Worm (Caenorhabditis elegans) whole organism, mixed stage, embryonic: ENCODE measurements around the gene C53A5.9.

Experiments used
- cnd-1 ChIP-seq: fragments of 200-800 bp; sonication (Bioruptor generic); optimal IDR thresholded peaks from 2 replicates; lab custom pipeline; 2018; ENCODE audit warnings: mild to moderate bottlenecking, missing genetic modification characterization, missing compliant biosample characterization
- nhr-12 ChIP-seq: fragments of 150-350 bp; optimal IDR thresholded peaks from 2 replicates; lab custom pipeline; 2014; ENCODE audit warnings: missing biosample characterization, missing genetic modification characterization
- nhr-28 ChIP-seq: fragments of 150-350 bp; optimal IDR thresholded peaks from 2 replicates; lab custom pipeline; 2014; ENCODE audit warnings: missing biosample characterization, missing genetic modification characterization
- nhr-76 ChIP-seq: sonication (generic microtip); optimal IDR thresholded peaks from 2 replicates; lab custom pipeline; 2017; ENCODE audit warnings: missing biosample characterization, missing genetic modification characterization
- snpc-4 ChIP-seq: fragments of 150-350 bp; optimal IDR thresholded peaks from 2 replicates; lab custom pipeline; 2014; ENCODE audit warnings: missing biosample characterization, missing genetic modification characterization
- zip-8 ChIP-seq: fragments of 150-350 bp; optimal IDR thresholded peaks from 2 replicates; lab custom pipeline; 2014; ENCODE audit warnings: missing biosample characterization, missing genetic modification characterization

DNA sequence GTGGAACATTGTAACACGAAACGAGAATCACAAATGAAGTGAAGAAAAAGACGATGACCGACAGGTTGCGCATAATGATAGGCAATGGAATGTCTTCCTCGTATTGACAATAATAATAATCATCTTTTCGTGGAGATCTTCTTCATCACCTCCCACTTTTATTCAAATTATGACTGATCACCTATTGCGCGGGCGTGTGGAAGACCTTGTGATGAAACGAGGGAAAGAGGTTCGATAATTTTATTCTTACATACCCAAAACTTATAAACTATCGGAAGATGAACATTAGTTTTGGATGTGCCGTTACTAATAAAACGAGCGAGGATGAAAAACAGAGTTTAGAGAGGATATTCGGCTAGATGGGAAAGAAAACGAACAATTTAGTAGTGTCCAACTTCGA lies 35.6 kb downstream of the C53A5.9 start, which contains the start of gene C53A5.2:
- TF ChIP-seq nhr-76: no peak
- TF ChIP-seq nhr-12 (tag; lab: Kevin White, UChicago): no peak
- TF ChIP-seq zip-8: no peak
- no peak for TF ChIP-seq nhr-28 (tag; lab: Kevin White, UChicago)
- TF ChIP-seq snpc-4 (tag; lab: Kevin White, UChicago): no peak
- no peak for TF ChIP-seq cnd-1 (tag; lab: Kevin White, UChicago)
